Worm (Caenorhabditis elegans): ENCODE data around the gene toe-2.

toe-2 gene

ce11 chrII:6560291-6560690, 39.1 kb upstream of the toe-2 start:
- no peak for TF ChIP-seq unc-98 (GFP tag; IDR thresholded peaks at IDR 0.05)
- no peak for TF ChIP-seq zip-4 (GFP tag; optimal IDR thresholded peaks at IDR 0.05)
- no peak for TF ChIP-seq ceh-8 (GFP tag; optimal IDR thresholded peaks at IDR 0.05)
- TF ChIP-seq ceh-90 (tag; optimal IDR thresholded peaks at IDR 0.05), result no peak

ce11 chrII:6558887-6559286, 37.7 kb upstream of the toe-2 start:
- TF ChIP-seq nhr-19 (GFP tag; conservative IDR thresholded peaks at IDR 0.05) (no peak), lin-35 (GFP tag; optimal IDR thresholded peaks at IDR 0.05) (peak in 1 of 2 experiments; percentile 19), efl-1 (optimal IDR thresholded peaks at IDR 0.05) (no peak), efl-1 (GFP tag; optimal IDR thresholded peaks at IDR 0.05 in 1 of 2) (peak in 1 of 2 experiments; percentile 14), C16A3.4 (tag; optimal IDR thresholded peaks at IDR 0.05) (no peak), ama-1 (optimal IDR thresholded peaks at IDR 0.05) (peak; percentile 64), snpc-4 (tag; optimal IDR thresholded peaks at IDR 0.05) (no peak), fkh-10 (GFP tag; optimal IDR thresholded peaks at IDR 0.05) (no peak), mdl-1 (tag; optimal IDR thresholded peaks at IDR 0.05) (no peak)

DNA sequence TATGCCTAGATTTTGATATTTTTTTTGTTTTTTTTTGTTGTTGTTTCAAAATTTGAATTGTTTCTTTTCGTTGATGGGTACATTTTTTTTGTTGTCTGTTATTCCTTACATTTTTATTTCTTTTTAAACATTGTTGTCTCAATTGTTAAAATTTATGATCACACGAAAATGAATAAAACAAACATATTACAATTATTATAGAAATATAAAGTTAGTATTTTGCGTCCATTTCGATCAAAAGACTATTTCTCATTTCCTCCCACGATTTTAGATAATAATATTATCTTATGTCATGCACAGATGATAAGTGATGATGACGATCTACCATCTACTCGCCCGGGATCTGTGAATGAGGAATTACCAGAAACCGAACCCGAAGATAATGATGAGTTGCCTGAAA, 33.5 kb upstream of the toe-2 start, which contains the start of gene wrn-1:
Gene wrn-1 (plus strand): TSS at position 301 of the 400 bp plus-strand sequence.
- no peak for TF ChIP-seq nhr-12 (tag; optimal IDR thresholded peaks at IDR 0.05)
- TF ChIP-seq fos-1 (tag; optimal IDR thresholded peaks at IDR 0.05), result no peak
- TF ChIP-seq lir-3 (tag; optimal IDR thresholded peaks at IDR 0.05; ENCODE audit: poor library complexity), result no peak
- no peak for TF ChIP-seq ceh-63 (GFP tag; optimal IDR thresholded peaks at IDR 0.05)
- no peak for TF ChIP-seq egl-27 (tag; optimal IDR thresholded peaks at IDR 0.05)
- TF ChIP-seq unc-30 (tag; optimal IDR thresholded peaks at IDR 0.05), result no peak
- TF ChIP-seq nhr-71 (tag; optimal IDR thresholded peaks at IDR 0.05), result no peak
- TF ChIP-seq zag-1 (tag; optimal IDR thresholded peaks at IDR 0.05), result no peak
- TF ChIP-seq tlp-1 (tag; optimal IDR thresholded peaks at IDR 0.05), result no peak

- TF ChIP-seq nhr-85 (tag) (no peak), egl-13 (tag; optimal IDR thresholded peaks at IDR 0.05) (no peak), xbp-1 (tag; optimal IDR thresholded peaks at IDR 0.05) (no peak), lin-14 (GFP tag; optimal IDR thresholded peaks at IDR 0.05) (peak; percentile 19), snpc-4 (tag; optimal IDR thresholded peaks at IDR 0.05) (no peak), hlh-4 (tag; optimal IDR thresholded peaks at IDR 0.05) (no peak)
Observed at ce11 chrII:6544842-6545410, 23.7 kb upstream of the toe-2 start, which contains the start of gene lron-15. TSS of gene lron-15 (minus strand) at chrII:6544892.

DNA sequence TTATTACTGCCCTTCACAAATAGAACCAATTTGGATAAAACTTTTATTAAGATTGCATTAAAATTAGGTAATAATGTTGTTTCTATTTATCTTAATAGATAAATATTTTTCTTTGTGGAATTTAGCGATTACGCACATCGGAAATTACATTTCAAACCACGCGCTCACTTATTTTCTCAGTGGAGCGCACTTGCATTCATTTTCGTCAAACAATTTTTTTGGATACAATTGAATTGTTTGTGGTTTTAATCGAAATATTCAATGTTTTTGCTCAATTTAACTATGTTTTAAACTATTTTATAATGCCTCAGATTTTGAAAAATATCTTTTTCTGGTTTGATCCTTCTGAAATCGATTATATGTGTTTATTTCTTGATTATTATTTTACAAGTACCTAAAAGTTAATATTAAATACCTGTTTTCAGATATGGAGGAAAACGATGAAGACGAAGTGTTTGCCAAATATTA, 14.8 kb upstream of the toe-2 start, which contains the start of gene utp-20:
Gene utp-20 (plus strand): TSS at position 418 of the 468 bp plus-strand sequence.
- TF ChIP-seq lin-15B (tag; optimal IDR thresholded peaks at IDR 0.05) (peak; percentile 22), nhr-28 (tag; optimal IDR thresholded peaks at IDR 0.05) (no peak), nhr-47 (tag; optimal IDR thresholded peaks at IDR 0.05) (no peak), jun-1 (tag; optimal IDR thresholded peaks at IDR 0.05) (no peak), C04F5.9 (tag; optimal IDR thresholded peaks at IDR 0.05) (no peak), fkh-10 (GFP tag; optimal IDR thresholded peaks at IDR 0.05) (peak; percentile 3), lin-14 (GFP tag; optimal IDR thresholded peaks at IDR 0.05) (peak; percentile 60), mep-1 (tag; optimal IDR thresholded peaks at IDR 0.05) (peak; percentile 62), hpl-2 (GFP tag; optimal IDR thresholded peaks at IDR 0.05) (no peak), unc-98 (GFP tag; IDR thresholded peaks at IDR 0.05) (no peak), mdl-1 (tag; optimal IDR thresholded peaks at IDR 0.05) (peak in 1 of 2 experiments; percentile 10), swsn-7 (tag; optimal IDR thresholded peaks at IDR 0.05) (peak; percentile 50), ceh-82 (tag; optimal IDR thresholded peaks at IDR 0.05) (peak in 2 of 3 experiments; percentile 4 to 43), elt-2 (tag; optimal IDR thresholded peaks at IDR 0.05) (peak; percentile 5), sox-4 (tag; optimal IDR thresholded peaks at IDR 0.05) (no peak), aly-2 (tag; optimal IDR thresholded peaks at IDR 0.05) (no peak), xbp-1 (tag; optimal IDR thresholded peaks at IDR 0.05) (peak; percentile 56), rnt-1 (tag; optimal IDR thresholded peaks at IDR 0.05) (peak; percentile 52), C16A3.4 (tag; optimal IDR thresholded peaks at IDR 0.05) (peak; percentile 83), ceh-88 (GFP tag; IDR thresholded peaks at IDR 0.05) (no peak), egl-27 (tag; optimal IDR thresholded peaks at IDR 0.05) (no peak), ces-1 (GFP tag; optimal IDR thresholded peaks at IDR 0.05) (peak; percentile 48), unc-130 (tag; optimal IDR thresholded peaks at IDR 0.05) (peak; percentile 19), fkh-4 (tag; optimal IDR thresholded peaks at IDR 0.05; ENCODE audit: borderline replicate concordance) (no peak), nhr-71 (tag; optimal IDR thresholded peaks at IDR 0.05) (peak; percentile 66), nhr-85 (tag) (peak; percentile 65), fkh-8 (tag; optimal IDR thresholded peaks at IDR 0.05) (peak; percentile 26)
